Worm (Caenorhabditis elegans): ENCODE results near the gene tbx-39.
"Not testable (repeated sequence)": the region's sequence is repeated elsewhere in the genome, so short reads cannot be mapped to it uniquely, and the experiment has no call there.

The tbx-39 gene

DNA sequence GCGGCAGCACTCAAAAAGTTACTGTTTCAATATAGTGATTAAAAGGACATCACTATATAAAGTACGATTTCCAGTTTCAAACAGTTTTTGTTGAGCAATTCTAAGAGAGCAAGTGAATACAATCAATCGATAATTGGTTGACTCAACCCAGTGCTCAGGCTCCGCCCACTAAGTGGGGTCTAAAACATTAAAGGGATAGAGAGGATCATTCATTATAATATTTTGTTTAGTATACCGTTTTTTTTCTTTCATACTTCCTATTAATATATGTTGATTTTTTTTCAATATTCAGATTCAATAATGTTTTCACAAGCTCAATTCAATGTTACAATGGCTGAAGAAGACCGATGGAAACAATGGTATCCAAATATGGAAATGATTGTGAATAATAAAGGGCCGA is at the start of gene tbx-39:
tbx-39 (plus strand) TSS at position 301 of the 400 bp plus-strand sequence.
- no peak for TF ChIP-seq dao-5 (tag; optimal IDR thresholded peaks at IDR 0.05)
- no peak for TF ChIP-seq W03F9.2 (tag; optimal IDR thresholded peaks at IDR 0.05)
- TF ChIP-seq him-1 (tag; optimal IDR thresholded peaks at IDR 0.05): no peak

DNA sequence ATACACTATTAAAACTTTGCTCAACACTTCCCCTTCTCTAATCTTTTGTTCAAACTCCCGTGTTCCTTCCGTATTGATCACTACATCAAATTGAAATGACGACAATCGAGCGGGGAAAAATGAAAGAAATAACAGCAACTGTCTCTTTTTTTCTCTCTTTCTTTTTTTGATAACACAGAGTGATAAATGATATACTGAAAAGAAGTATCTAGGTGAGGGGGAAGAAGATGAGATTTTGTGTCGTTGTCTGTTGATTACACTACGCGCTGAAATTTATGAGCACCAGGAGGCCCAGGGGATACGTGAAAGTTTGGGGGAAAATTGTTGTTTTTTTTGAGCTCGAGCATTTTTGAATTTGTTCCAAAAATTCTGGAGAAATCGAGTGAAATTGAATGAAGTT is 49.6 kb upstream of the tbx-39 start:
- TF ChIP-seq him-1 (tag; optimal IDR thresholded peaks at IDR 0.05) (no peak), W03F9.2 (tag; optimal IDR thresholded peaks at IDR 0.05) (no peak), dao-5 (tag; optimal IDR thresholded peaks at IDR 0.05) (no peak)

DNA sequence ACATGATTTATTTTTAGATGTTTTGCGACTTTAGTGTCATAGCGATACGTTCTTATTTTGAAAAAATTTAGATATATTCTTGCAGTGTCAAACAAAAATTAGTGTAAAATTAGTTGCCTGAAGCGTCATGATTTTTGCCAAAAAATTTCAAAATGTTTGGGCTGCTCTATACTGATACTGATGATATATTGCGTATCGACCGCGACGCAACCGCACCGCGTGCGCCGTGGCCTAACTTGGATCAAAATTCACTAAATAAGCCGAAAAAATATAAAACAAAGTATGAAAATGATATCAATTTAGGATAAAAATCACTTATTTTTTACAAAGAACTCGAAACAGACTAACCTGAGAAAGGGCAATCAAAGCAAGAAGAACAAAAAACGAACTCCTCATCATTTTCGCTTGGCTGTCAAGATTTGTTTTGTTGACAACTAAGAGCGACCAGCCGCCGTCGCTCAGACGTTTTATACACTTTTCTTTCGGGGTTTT is 48.3 kb upstream of the tbx-39 start, which contains the start of gene ccg-1:
ccg-1 (minus strand) TSS at position 442 of the 492 bp plus-strand sequence.
- no peak for TF ChIP-seq W03F9.2 (tag; optimal IDR thresholded peaks at IDR 0.05)
- no peak for TF ChIP-seq him-1 (tag; optimal IDR thresholded peaks at IDR 0.05)
- no peak for TF ChIP-seq dao-5 (tag; optimal IDR thresholded peaks at IDR 0.05)

DNA sequence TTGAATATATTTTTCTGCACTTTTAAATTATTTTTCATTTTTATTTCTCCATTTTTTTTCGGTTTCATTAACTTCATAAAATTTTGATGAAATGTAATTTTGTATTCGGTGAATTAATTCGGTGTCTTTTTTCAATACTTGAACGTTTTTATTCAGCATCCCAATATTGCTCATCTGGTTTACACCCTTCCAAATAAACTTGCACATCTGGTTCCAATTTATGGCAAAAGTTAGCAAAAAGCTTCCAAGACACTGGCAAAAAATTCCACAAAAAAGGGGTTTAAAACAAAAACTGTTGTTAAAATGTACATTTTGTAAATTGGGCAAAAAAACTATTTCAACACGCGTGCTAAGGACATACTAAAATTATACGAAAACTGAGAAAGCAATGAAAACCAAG is 43.5 kb upstream of the tbx-39 start:
- TF ChIP-seq him-1 (tag; optimal IDR thresholded peaks at IDR 0.05) (no peak), dao-5 (tag; optimal IDR thresholded peaks at IDR 0.05) (no peak), W03F9.2 (tag; optimal IDR thresholded peaks at IDR 0.05) (no peak)

DNA sequence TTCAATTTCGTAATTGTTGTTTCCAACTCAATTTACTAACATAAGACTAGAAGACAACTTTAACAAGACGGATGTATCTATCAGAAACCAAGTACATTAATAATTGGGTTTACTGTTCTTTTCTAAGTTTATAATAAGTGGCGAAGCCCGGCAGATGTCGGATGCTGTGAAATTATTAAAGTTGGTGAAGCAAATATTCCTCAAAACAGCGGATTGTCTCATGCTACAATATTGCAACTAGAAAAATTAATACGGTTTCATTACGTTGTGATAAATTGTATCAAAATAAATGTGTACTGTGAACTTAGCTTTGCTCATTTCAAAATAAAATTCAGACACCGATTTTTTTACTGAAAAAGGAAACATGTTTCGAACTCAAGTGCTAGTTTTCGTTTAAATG is 40.1 kb upstream of the tbx-39 start:
- TF ChIP-seq him-1 (tag; optimal IDR thresholded peaks at IDR 0.05): no peak
- no peak for TF ChIP-seq W03F9.2 (tag; optimal IDR thresholded peaks at IDR 0.05)
- no peak for TF ChIP-seq dao-5 (tag; optimal IDR thresholded peaks at IDR 0.05)

DNA sequence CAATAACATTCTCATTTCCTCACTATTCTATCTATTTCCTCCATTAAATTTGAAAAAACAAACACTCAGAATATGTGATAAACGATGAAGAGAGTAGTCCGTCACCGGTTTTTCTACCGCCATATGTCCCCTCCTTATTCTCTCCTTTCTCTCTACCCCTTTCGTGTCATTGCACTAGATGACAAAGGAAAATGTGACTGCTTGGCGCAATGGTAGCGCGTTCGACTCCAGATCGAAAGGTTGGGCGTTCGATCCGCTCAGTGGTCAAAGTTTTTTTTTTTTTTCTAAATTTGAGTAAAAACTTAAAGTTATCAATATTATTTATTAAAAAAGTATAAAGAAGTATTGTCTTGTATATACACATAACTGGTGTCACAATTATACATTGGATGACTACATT is 34.2 kb upstream of the tbx-39 start:
- TF ChIP-seq W03F9.2 (tag; optimal IDR thresholded peaks at IDR 0.05) (no peak), dao-5 (tag; optimal IDR thresholded peaks at IDR 0.05) (no peak), him-1 (tag; optimal IDR thresholded peaks at IDR 0.05) (no peak)

DNA sequence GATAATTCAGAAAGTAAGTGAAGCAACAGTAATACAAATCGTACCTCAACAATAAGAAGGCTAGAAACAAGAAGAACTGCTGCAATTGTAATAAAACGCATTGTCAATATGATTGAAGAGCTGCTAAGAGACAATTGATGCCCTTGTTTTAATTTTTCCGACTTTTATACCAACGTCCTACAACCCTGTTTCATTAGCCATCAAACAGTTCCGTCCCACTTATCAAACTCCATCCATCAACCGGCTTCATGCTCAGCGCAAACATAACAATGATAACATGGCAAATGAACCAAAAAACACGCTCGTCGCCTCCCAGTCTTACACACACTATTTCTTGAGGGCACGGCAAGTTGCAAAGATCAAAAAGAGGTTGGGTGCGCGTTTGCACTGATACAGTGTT is 32.5 kb upstream of the tbx-39 start, which contains the start of gene pqn-90:
pqn-90 (minus strand) TSS at position 101 of the 400 bp plus-strand sequence.
- TF ChIP-seq dao-5 (tag; optimal IDR thresholded peaks at IDR 0.05) (no peak), W03F9.2 (tag; optimal IDR thresholded peaks at IDR 0.05) (no peak), him-1 (tag; optimal IDR thresholded peaks at IDR 0.05) (no peak)

DNA sequence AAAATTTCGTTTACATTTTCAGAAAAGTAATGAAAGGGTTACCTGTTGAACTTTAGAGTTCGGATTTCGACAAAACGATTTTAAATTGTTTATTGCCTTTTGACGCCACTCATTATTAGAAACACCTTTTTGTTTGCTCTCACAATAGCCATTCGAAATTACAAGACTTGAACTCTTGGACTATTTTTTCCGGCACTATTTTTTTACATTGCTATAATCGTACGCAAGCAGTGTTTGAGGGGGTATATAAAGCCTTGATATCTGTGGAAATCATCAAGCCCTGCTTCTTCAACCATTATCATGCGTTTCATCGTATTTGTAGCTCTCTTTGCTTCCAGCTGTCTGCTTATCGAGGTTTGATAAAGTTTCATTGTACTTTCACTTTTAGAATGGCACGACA is 32.1 kb upstream of the tbx-39 start, which contains the start of gene pqn-91:
pqn-91 (plus strand) TSS at position 301 of the 400 bp plus-strand sequence.
- TF ChIP-seq dao-5 (tag; optimal IDR thresholded peaks at IDR 0.05) (no peak), him-1 (tag; optimal IDR thresholded peaks at IDR 0.05) (no peak), W03F9.2 (tag; optimal IDR thresholded peaks at IDR 0.05) (no peak)

DNA sequence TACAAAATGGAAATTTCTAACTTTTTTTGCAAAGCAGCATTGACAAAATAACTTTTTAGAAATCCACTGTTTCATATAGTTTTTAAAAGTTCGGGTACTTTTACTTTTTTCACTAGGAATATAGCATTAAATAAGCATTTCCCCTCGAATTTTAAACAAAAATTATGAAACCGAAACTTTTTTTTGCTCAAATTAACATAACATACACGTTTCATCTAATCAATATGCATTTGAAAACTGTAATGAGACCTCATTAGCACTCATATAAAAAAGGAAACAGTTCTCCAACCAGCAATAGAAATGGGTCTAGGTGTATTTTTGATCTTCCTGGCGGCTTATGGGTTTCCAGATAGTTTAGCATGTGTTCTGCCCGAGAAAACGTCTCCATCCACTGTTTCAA is 29.7 kb upstream of the tbx-39 start, which contains the start of gene Y73F8A.10:
Y73F8A.10 (plus strand) TSS at position 301 of the 400 bp plus-strand sequence.
- TF ChIP-seq him-1 (tag; optimal IDR thresholded peaks at IDR 0.05) (no peak), W03F9.2 (tag; optimal IDR thresholded peaks at IDR 0.05) (no peak), dao-5 (tag; optimal IDR thresholded peaks at IDR 0.05) (no peak)

DNA sequence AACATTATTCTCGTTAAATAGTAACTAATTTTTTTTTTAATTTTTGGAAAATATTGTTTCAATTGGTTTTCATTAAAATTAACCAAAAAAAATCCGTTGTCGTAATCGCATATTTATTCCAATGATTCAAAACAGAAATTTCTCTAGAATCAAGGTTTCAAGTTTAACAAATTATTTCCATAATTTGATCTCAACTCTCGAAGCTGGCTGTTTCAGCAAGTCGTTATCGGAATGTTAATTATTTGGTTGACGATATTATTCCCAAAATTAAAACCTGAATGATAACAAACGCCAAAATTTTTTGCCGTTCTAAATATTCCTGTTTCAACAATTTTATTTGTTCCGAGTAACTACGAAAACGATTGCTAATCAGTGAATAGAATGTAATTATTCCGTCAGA is 23.7 kb upstream of the tbx-39 start:
- TF ChIP-seq him-1 (tag; optimal IDR thresholded peaks at IDR 0.05) (no peak), W03F9.2 (tag; optimal IDR thresholded peaks at IDR 0.05) (no peak), dao-5 (tag; optimal IDR thresholded peaks at IDR 0.05) (no peak)

DNA sequence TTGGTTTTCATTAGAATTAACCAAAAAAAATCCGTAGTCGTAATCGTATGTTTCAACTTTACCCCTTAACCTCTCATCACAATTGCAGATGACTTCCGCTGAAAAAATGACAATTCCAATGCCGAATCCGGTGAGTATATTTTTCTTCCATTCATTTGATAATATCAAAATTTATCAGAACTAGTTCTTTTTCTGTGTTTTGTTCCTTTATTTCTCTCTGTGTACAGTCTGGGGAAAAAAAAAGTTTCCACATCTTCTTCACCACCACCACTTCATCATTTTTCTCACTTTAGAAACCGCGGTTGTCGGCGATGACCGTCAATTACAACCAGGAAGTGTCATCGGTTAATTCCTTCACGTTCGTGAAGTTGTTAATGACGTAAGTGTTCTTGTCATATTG is 21.5 kb upstream of the tbx-39 start, which contains the start of gene best-21:
best-21 (plus strand) TSS at position 301 of the 400 bp plus-strand sequence.
- no peak for TF ChIP-seq W03F9.2 (tag; optimal IDR thresholded peaks at IDR 0.05)
- TF ChIP-seq him-1 (tag; optimal IDR thresholded peaks at IDR 0.05): no peak
- no peak for TF ChIP-seq dao-5 (tag; optimal IDR thresholded peaks at IDR 0.05)

DNA sequence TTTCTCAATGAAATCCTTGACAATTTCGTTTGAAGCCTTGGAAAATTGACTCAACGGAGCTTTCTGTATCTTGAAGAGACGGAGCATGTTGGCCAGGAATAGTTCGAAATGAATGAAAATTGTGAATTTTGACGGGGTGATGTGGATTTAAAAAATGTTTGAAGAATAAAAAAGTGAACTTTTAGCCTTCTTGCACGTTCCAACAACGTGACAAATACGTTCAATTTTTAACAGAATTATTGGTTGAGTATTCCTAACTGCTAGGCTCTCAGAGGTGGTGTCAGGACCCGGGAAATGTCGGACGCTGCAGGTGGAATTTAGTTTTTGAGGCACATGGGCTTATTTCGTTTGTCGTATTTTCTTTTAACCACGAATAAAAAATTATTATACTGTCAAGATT is 12.1 kb upstream of the tbx-39 start, which contains the start of gene Y73F8A.12:
Y73F8A.12 (minus strand) TSS at position 101 of the 400 bp plus-strand sequence.
- not testable (repeated sequence) for TF ChIP-seq dao-5, him-1, W03F9.2 (tag; optimal IDR thresholded peaks at IDR 0.05)

DNA sequence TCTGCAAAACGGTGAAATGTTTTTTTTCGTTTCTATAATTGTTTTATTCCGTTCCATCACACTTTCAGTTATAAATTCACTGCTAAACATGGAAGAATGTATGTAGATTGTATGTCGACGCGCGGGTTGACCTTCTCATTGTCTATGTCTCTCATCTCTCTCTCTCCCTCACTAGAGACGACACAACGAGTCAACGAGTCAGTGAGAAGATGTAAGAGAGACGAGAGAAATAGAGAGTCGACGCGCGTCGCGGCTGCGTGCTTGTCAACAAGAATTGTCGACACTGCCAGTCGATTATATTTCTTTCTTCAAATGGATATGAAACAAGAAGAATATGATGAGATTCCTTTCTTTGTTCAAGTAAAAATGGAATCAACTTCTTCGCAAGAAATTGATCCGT is 11.7 kb upstream of the tbx-39 start, which contains the start of gene Y73F8A.13:
Y73F8A.13 (plus strand) TSS at position 240 of the 400 bp plus-strand sequence.
- no peak for TF ChIP-seq him-1 (tag; optimal IDR thresholded peaks at IDR 0.05)
- TF ChIP-seq dao-5 (tag; optimal IDR thresholded peaks at IDR 0.05): no peak
- no peak for TF ChIP-seq W03F9.2 (tag; optimal IDR thresholded peaks at IDR 0.05)

DNA sequence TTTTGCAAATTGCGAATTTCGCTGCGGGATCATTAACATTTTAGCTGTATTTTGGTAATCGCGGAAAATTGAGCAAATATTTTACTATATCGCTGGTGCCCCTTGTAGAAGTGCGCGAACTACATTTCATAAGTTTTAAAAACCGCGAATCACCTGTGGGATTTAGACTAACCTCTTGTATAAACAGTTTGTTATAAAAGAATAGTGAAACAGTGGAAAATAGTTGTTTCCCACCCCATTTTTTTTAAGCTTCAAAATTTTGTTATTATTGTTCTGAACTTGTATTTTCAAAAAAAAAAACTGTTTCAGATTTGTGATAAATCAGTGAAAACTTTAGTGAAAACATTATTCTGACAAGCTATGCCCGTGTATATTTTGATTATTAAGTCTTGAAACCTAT is 8.2 kb upstream of the tbx-39 start:
- no peak for TF ChIP-seq him-1 (tag; optimal IDR thresholded peaks at IDR 0.05)
- TF ChIP-seq W03F9.2 (tag; optimal IDR thresholded peaks at IDR 0.05): no peak
- no peak for TF ChIP-seq dao-5 (tag; optimal IDR thresholded peaks at IDR 0.05)

DNA sequence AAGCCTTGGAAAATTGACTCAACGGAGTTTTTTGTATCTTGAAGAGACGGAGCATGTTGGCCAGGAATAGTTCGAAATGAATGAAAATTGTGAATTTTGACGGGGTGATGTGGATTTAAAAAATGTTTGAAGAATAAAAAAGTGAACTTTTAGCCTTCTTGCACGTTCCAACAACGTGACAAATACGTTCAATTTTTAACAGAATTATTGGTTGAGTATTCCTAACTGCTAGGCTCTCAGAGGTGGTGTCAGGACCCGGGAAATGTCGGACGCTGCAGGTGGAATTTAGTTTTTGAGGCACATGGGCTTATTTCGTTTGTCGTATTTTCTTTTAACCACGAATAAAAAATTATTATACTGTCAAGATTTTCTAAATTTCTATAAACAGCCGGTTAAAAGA is 4.7 kb upstream of the tbx-39 start, which contains the start of gene Y73F8A.14:
Y73F8A.14 (minus strand) TSS at position 101 of the 400 bp plus-strand sequence.
- TF ChIP-seq W03F9.2, dao-5, him-1 (tag; optimal IDR thresholded peaks at IDR 0.05): not testable (repeated sequence)

All from whole organism, L4/young adult.